Worm (Caenorhabditis elegans) whole organism, L2 larva: ENCODE measurements around the gene gpa-11.

ENCODE experiments used
- C34F6.9 ChIP-seq: fragments of 150-350 bp; optimal IDR thresholded peaks from 2 replicates; lab custom pipeline; 2014; ENCODE audit warnings: missing biosample characterization, missing genetic modification characterization
- F13H6.1 ChIP-seq: sonication (generic microtip); optimal IDR thresholded peaks from 2 replicates; lab custom pipeline; 2016; ENCODE audit warnings: missing genetic modification characterization, missing compliant biosample characterization
- Y55F3AM.14 ChIP-seq: fragments of 200-800 bp; sonication (Bioruptor generic); optimal IDR thresholded peaks from 2 replicates; lab custom pipeline; 2018; ENCODE audit warnings: mild to moderate bottlenecking, missing genetic modification characterization, missing compliant biosample characterization
- ZK546.5 ChIP-seq: sonication (generic microtip); optimal IDR thresholded peaks from 2 replicates; lab custom pipeline; 2017; ENCODE audit warnings: missing biosample characterization, missing genetic modification characterization
- alr-1 ChIP-seq: fragments of 150-350 bp; optimal IDR thresholded peaks from 2 replicates; lab custom pipeline; 2014; ENCODE audit warnings: missing biosample characterization, missing genetic modification characterization
- aly-2 ChIP-seq: fragments of 150-350 bp; optimal IDR thresholded peaks from 2 replicates; lab custom pipeline; 2014; ENCODE audit warnings: missing biosample characterization, missing genetic modification characterization
- ceh-16 ChIP-seq: fragments of 150-350 bp; optimal IDR thresholded peaks from 2 replicates; lab custom pipeline; 2014; ENCODE audit warnings: missing biosample characterization, missing genetic modification characterization
- ceh-82 ChIP-seq: fragments of 150-350 bp; optimal IDR thresholded peaks from 2 replicates; lab custom pipeline; 2014; ENCODE audit warnings: missing biosample characterization, missing genetic modification characterization
- crh-2 ChIP-seq: sonication (generic microtip); optimal IDR thresholded peaks from 2 replicates; lab custom pipeline; 2017; ENCODE audit warnings: missing biosample characterization, missing genetic modification characterization
- egl-27 ChIP-seq: sonication (generic microtip); optimal IDR thresholded peaks from 3 replicates; lab custom pipeline; 2017; ENCODE audit warnings: missing biosample characterization, missing genetic modification reagents, missing genetic modification characterization
- elt-1 ChIP-seq: fragments of 150-350 bp; optimal IDR thresholded peaks from 2 replicates; lab custom pipeline; 2014; ENCODE audit warnings: missing biosample characterization, missing genetic modification characterization
- lin-11 ChIP-seq: fragments of 150-350 bp; sonication (generic microtip); optimal IDR thresholded peaks from 2 replicates; lab custom pipeline; 2014; ENCODE audit warnings: missing biosample characterization, missing genetic modification characterization, inconsistent platforms, mixed read lengths
- lin-39 ChIP-seq: fragments of 150-350 bp; optimal IDR thresholded peaks from 2 replicates; lab custom pipeline; 2014; ENCODE audit warnings: missing biosample characterization, missing genetic modification reagents, missing genetic modification characterization
- lsy-2 ChIP-seq, 2 experiments: fragments of 150-350 bp in 1 of 2; sonication (generic microtip) in 1 of 2; optimal IDR thresholded peaks; 2 replicates each; lab custom pipeline; 2014 to 2017; ENCODE audit warnings: missing biosample characterization in 2 of 2, missing genetic modification characterization in 2 of 2
- mab-5 ChIP-seq: fragments of 150-350 bp; optimal IDR thresholded peaks from 2 replicates; lab custom pipeline; 2014; ENCODE audit warnings: missing biosample characterization, missing genetic modification characterization
- mdl-1 ChIP-seq, 2 experiments: fragments of 150-350 bp in 1 of 2; sonication (generic microtip) in 1 of 2; optimal IDR thresholded peaks; 2 replicates each; lab custom pipeline; 2017; ENCODE audit warnings: missing biosample characterization in 2 of 2, missing genetic modification characterization in 2 of 2
- nhr-11 ChIP-seq: fragments of 150-350 bp; optimal IDR thresholded peaks from 2 replicates; lab custom pipeline; 2014; ENCODE audit warnings: missing biosample characterization, missing genetic modification characterization
- nhr-12 ChIP-seq: fragments of 150-350 bp; optimal IDR thresholded peaks from 2 replicates; lab custom pipeline; 2014; ENCODE audit warnings: missing biosample characterization, missing genetic modification characterization
- nhr-25 ChIP-seq: fragments of 150-350 bp; sonication (generic microtip); optimal IDR thresholded peaks from 3 replicates; lab custom pipeline; 2014; ENCODE audit warnings: missing biosample characterization, missing genetic modification characterization
- nhr-6 ChIP-seq: fragments of 150-350 bp; optimal IDR thresholded peaks from 2 replicates; lab custom pipeline; 2014; ENCODE audit warnings: missing biosample characterization, missing genetic modification characterization
- nhr-77 ChIP-seq: fragments of 150-350 bp; optimal IDR thresholded peaks from 2 replicates; lab custom pipeline; 2014; ENCODE audit warnings: missing biosample characterization, missing genetic modification characterization
- peb-1 ChIP-seq: fragments of 150-350 bp; optimal IDR thresholded peaks from 2 replicates; lab custom pipeline; 2014; ENCODE audit warnings: missing biosample characterization, missing genetic modification characterization
- sem-4 ChIP-seq: fragments of 150-350 bp; optimal IDR thresholded peaks from 2 replicates; lab custom pipeline; 2014; ENCODE audit warnings: missing biosample characterization, missing genetic modification reagents, missing genetic modification characterization
- skn-1 ChIP-seq: sonication (generic microtip); optimal IDR thresholded peaks from 2 replicates; lab custom pipeline; 2017; ENCODE audit warnings: missing biosample characterization, missing genetic modification characterization
- sma-3 ChIP-seq: sonication (generic microtip); optimal IDR thresholded peaks from 2 replicates; lab custom pipeline; 2016; ENCODE audit warnings: missing genetic modification reagents, missing genetic modification characterization, missing compliant biosample characterization
- sma-9 ChIP-seq, 2 experiments: fragments of 150-350 bp in 1 of 2; sonication (generic microtip) in 1 of 2; optimal IDR thresholded peaks; 2 replicates each; lab custom pipeline; 2014 to 2016; ENCODE audit warnings: missing genetic modification characterization in 2 of 2, mild to moderate bottlenecking in 1 of 2, missing biosample characterization in 1 of 2, missing compliant biosample characterization in 1 of 2, missing genetic modification reagents in 1 of 2, moderate library complexity in 1 of 2
- snpc-4 ChIP-seq: fragments of 150-350 bp; optimal IDR thresholded peaks from 2 replicates; lab custom pipeline; 2014; ENCODE audit warnings: missing biosample characterization, missing genetic modification characterization
- unc-39 ChIP-seq: fragments of 150-350 bp; optimal IDR thresholded peaks from 2 replicates; lab custom pipeline; 2014; ENCODE audit warnings: missing biosample characterization, missing genetic modification characterization
- unc-55 ChIP-seq: fragments of 150-350 bp; sonication (generic microtip); optimal IDR thresholded peaks from 3 replicates; lab custom pipeline; 2014; ENCODE audit warnings: missing biosample characterization, missing genetic modification reagents, missing genetic modification characterization
- unc-62 ChIP-seq: fragments of 150-350 bp; optimal IDR thresholded peaks from 2 replicates; lab custom pipeline; 2014; ENCODE audit warnings: missing biosample characterization, missing genetic modification reagents, missing genetic modification characterization
- zag-1 ChIP-seq: fragments of 150-350 bp; optimal IDR thresholded peaks from 2 replicates; lab custom pipeline; 2014; ENCODE audit warnings: missing biosample characterization, missing genetic modification characterization
- ztf-11 ChIP-seq: sonication (generic microtip); optimal IDR thresholded peaks from 2 replicates; lab custom pipeline; 2017; ENCODE audit warnings: missing biosample characterization, missing genetic modification characterization
- ztf-4 ChIP-seq: fragments of 150-350 bp; optimal IDR thresholded peaks from 2 replicates; lab custom pipeline; 2014; ENCODE audit warnings: missing biosample characterization, missing genetic modification characterization

Gene gpa-11

ce11 chrII:4244959-4245358, 2.0 kb upstream of the gpa-11 start:
- TF ChIP-seq peb-1 (tag; lab: Kevin White, UChicago) (no peak), sem-4 (tag; lab: Kevin White, UChicago) (no peak), nhr-6 (no peak), snpc-4 (tag; lab: Kevin White, UChicago) (no peak), ZK546.5 (no peak), alr-1 (tag; lab: Kevin White, UChicago) (no peak), elt-1 (tag; lab: Kevin White, UChicago) (no peak), sma-9 (GFP tag; optimal IDR thresholded peaks at IDR 0.05; lab: Kevin White, UChicago) (no peak), sma-9 (tag; optimal IDR thresholded peaks at IDR 0.05; lab: Kevin White, UChicago) (no peak), lin-11 (tag; lab: Kevin White, UChicago) (no peak), unc-55 (GFP tag; lab: Kevin White, UChicago) (no peak), mdl-1 (tag; optimal IDR thresholded peaks at IDR 0.05; lab: Kevin White, UChicago) (no peak), ztf-11 (no peak)

ce11 chrII:4256541-4257001, 9.6 kb downstream of the gpa-11 start, which contains the start of gene C16A11.7:
C16A11.7 (minus strand) TSS chrII:4256951.
- TF ChIP-seq nhr-77 (no peak), zag-1 (tag; lab: Kevin White, UChicago) (no peak), mab-5 (tag; lab: Kevin White, UChicago) (no peak)

ce11 chrII:4258683-4259082, 11.7 kb downstream of the gpa-11 start, which contains the start of gene clec-135:
clec-135 (minus strand) TSS chrII:4258783.
- no peak for TF ChIP-seq lsy-2 (tag; optimal IDR thresholded peaks at IDR 0.05; lab: Kevin White, UChicago)

- TF ChIP-seq snpc-4 (tag; lab: Kevin White, UChicago) (no peak), nhr-25 (tag; lab: Kevin White, UChicago) (no peak), C34F6.9 (tag; lab: Kevin White, UChicago) (no peak), lin-39 (tag; lab: Kevin White, UChicago) (no peak), unc-39 (tag; lab: Kevin White, UChicago) (no peak), lin-11 (tag; lab: Kevin White, UChicago) (no peak), nhr-12 (tag; lab: Kevin White, UChicago) (no peak), nhr-11 (tag; lab: Kevin White, UChicago) (no peak), unc-62 (no peak), sma-9 (GFP tag; optimal IDR thresholded peaks at IDR 0.05; lab: Kevin White, UChicago) (no peak), sma-9 (tag; optimal IDR thresholded peaks at IDR 0.05; lab: Kevin White, UChicago) (no peak)
Measured at ce11 chrII:4267711-4268110, 20.7 kb downstream of the gpa-11 start.

- TF ChIP-seq ceh-16 (tag; lab: Kevin White, UChicago) (no peak), alr-1 (tag; lab: Kevin White, UChicago) (no peak), crh-2 (tag; lab: Kevin White, UChicago) (no peak), lin-11 (tag; lab: Kevin White, UChicago) (no peak), sma-9 (GFP tag; optimal IDR thresholded peaks at IDR 0.05; lab: Kevin White, UChicago) (no peak), sma-9 (tag; optimal IDR thresholded peaks at IDR 0.05; lab: Kevin White, UChicago) (no peak)
Measured at ce11 chrII:4275637-4276252, 28.7 kb downstream of the gpa-11 start, which contains the start of gene npr-42. npr-42 (plus strand) TSS chrII:4276202.

- TF ChIP-seq skn-1 (tag; lab: Kevin White, UChicago) (no peak), sma-3 (GFP tag; lab: Kevin White, UChicago) (no peak), aly-2 (tag; lab: Kevin White, UChicago) (no peak), mdl-1 (tag; optimal IDR thresholded peaks at IDR 0.05; lab: Kevin White, UChicago) (no peak), ceh-16 (tag; lab: Kevin White, UChicago) (no peak), sem-4 (tag; lab: Kevin White, UChicago) (no peak), F13H6.1 (tag; lab: Kevin White, UChicago) (no peak), C34F6.9 (tag; lab: Kevin White, UChicago) (no peak), Y55F3AM.14 (no peak), sma-9 (GFP tag; optimal IDR thresholded peaks at IDR 0.05; lab: Kevin White, UChicago) (no peak), sma-9 (tag; optimal IDR thresholded peaks at IDR 0.05; lab: Kevin White, UChicago) (no peak), ztf-4 (tag; lab: Kevin White, UChicago) (no peak), egl-27 (tag; lab: Kevin White, UChicago) (no peak), ceh-82 (no peak), lin-11 (tag; lab: Kevin White, UChicago) (no peak)
Measured at ce11 chrII:4276924-4277323, 29.9 kb downstream of the gpa-11 start.
